Worm (Caenorhabditis elegans): ENCODE data around the gene R13A1.5.

- no peak for TF ChIP-seq egl-27 (tag; optimal IDR thresholded peaks at IDR 0.05)
- no peak for TF ChIP-seq fkh-10 (GFP tag; optimal IDR thresholded peaks at IDR 0.05)
- no peak for TF ChIP-seq nhr-12 (tag; optimal IDR thresholded peaks at IDR 0.05)
- no peak for TF ChIP-seq tbx-2 (tag; optimal IDR thresholded peaks at IDR 0.05)
- TF ChIP-seq nhr-43 (tag; optimal IDR thresholded peaks at IDR 0.05; ENCODE audit: poor library complexity, severe bottlenecking), result no peak
- TF ChIP-seq elt-3 (tag; optimal IDR thresholded peaks at IDR 0.05), result no peak
- no peak for TF ChIP-seq elt-1 (tag; optimal IDR thresholded peaks at IDR 0.05)
- no peak for TF ChIP-seq ztf-11 (tag; optimal IDR thresholded peaks at IDR 0.05)
- no peak for TF ChIP-seq nfya-1 (tag; optimal IDR thresholded peaks at IDR 0.05; ENCODE audit: insufficient read depth)
- no peak for TF ChIP-seq skn-1 (tag; optimal IDR thresholded peaks at IDR 0.05)
These were observed 19.7 kb upstream of the R13A1.5 start for ce11 chrIV:7211313-7211712.

All from whole organism, L3 larva.